Worm (Caenorhabditis elegans) whole organism, young adult: Measurements from ENCODE around the gene ech-3.

Experiments
- B0019.2 ChIP-seq: fragments of 200-800 bp; sonication (Bioruptor generic); conservative IDR thresholded peaks from 2 replicates; pipeline ENCODE4 v1.3.6; 2022; ENCODE audit warnings: missing genetic modification reagents, missing genetic modification characterization, missing compliant biosample characterization
- B0261.1 ChIP-seq: sonication (generic microtip); optimal IDR thresholded peaks from 2 replicates; lab custom pipeline; 2016; ENCODE audit warnings: mild to moderate bottlenecking, missing genetic modification characterization, moderate library complexity, missing compliant biosample characterization
- Y53F4B.3 ChIP-seq: fragments of 200-800 bp; sonication (Bioruptor generic); IDR thresholded peaks from 2 replicates; pipeline ENCODE4 v1.3.6; 2022; ENCODE audit warnings: missing genetic modification reagents, missing genetic modification characterization, missing compliant biosample characterization
- Y56A3A.18 ChIP-seq: fragments of 200-800 bp; sonication (Bioruptor generic); IDR thresholded peaks from 2 replicates; pipeline ENCODE4 v1.3.6; 2022; ENCODE audit warnings: missing genetic modification reagents, missing genetic modification characterization, missing compliant biosample characterization
- Y79H2A.3 ChIP-seq: fragments of 200-800 bp; sonication (Bioruptor generic); conservative IDR thresholded peaks from 2 replicates; pipeline ENCODE4 v1.3.6; 2022; ENCODE audit warnings: missing genetic modification reagents, missing genetic modification characterization, missing compliant biosample characterization
- Y95B8A.8 ChIP-seq: fragments of 200-800 bp; sonication (Bioruptor generic); IDR thresholded peaks from 2 replicates; pipeline ENCODE4 v1.3.6; 2022; ENCODE audit warnings: missing genetic modification reagents, missing genetic modification characterization, missing compliant biosample characterization
- ZK185.1 ChIP-seq: sonication (generic microtip); optimal IDR thresholded peaks from 2 replicates; lab custom pipeline; 2016; ENCODE audit warnings: mild to moderate bottlenecking, missing genetic modification characterization, missing compliant biosample characterization; ENCODE audit not compliant: poor library complexity, severe bottlenecking
- akir-1 ChIP-seq: fragments of 200-800 bp; sonication (Bioruptor generic); optimal IDR thresholded peaks from 2 replicates; lab custom pipeline; 2018; ENCODE audit warnings: mild to moderate bottlenecking, missing genetic modification characterization, moderate library complexity, missing compliant biosample characterization
- aptf-2 ChIP-seq: fragments of 200-800 bp; sonication (Bioruptor generic); conservative IDR thresholded peaks from 2 replicates; pipeline ENCODE4 v1.3.6; 2022; ENCODE audit warnings: missing genetic modification reagents, missing genetic modification characterization, missing compliant biosample characterization
- atf-7 ChIP-seq: sonication (generic microtip); optimal IDR thresholded peaks from 2 replicates; lab custom pipeline; 2017; ENCODE audit warnings: mild to moderate bottlenecking, missing genetic modification characterization, missing compliant biosample characterization
- bed-1 ChIP-seq: fragments of 200-800 bp; sonication (Bioruptor generic); IDR thresholded peaks from 2 replicates; pipeline ENCODE4 v1.3.6; 2022; ENCODE audit warnings: missing genetic modification reagents, missing genetic modification characterization, missing compliant biosample characterization
- cebp-2 ChIP-seq: fragments of 200-800 bp; sonication (Bioruptor generic); IDR thresholded peaks from 2 replicates; pipeline ENCODE4 v1.3.6; 2022; ENCODE audit warnings: missing genetic modification characterization, missing compliant biosample characterization
- ceh-27 ChIP-seq: fragments of 200-800 bp; sonication (Bioruptor generic); optimal IDR thresholded peaks from 2 replicates; lab custom pipeline; 2018; ENCODE audit warnings: mild to moderate bottlenecking, missing genetic modification characterization, moderate library complexity, missing compliant biosample characterization
- ceh-40 ChIP-seq: fragments of 200-800 bp; sonication (Bioruptor generic); IDR thresholded peaks from 2 replicates; pipeline ENCODE4 v1.3.6; 2022; ENCODE audit warnings: missing genetic modification characterization, missing compliant biosample characterization
- chd-7 ChIP-seq: sonication (generic microtip); optimal IDR thresholded peaks from 2 replicates; lab custom pipeline; 2016; ENCODE audit warnings: mild to moderate bottlenecking, missing genetic modification characterization, moderate library complexity, missing compliant biosample characterization
- dox-1 ChIP-seq: fragments of 200-800 bp; sonication (Bioruptor generic); IDR thresholded peaks from 2 replicates; pipeline ENCODE4 v1.3.6; 2022; ENCODE audit warnings: missing genetic modification reagents, missing genetic modification characterization, missing compliant biosample characterization
- dpff-1 ChIP-seq: sonication (generic microtip); optimal IDR thresholded peaks from 2 replicates; lab custom pipeline; 2017; ENCODE audit warnings: mild to moderate bottlenecking, missing genetic modification characterization, missing compliant biosample characterization
- dpl-1 ChIP-seq: fragments of 150-350 bp; optimal IDR thresholded peaks from 2 replicates; lab custom pipeline; 2014; ENCODE audit warnings: missing biosample characterization, missing genetic modification reagents, missing genetic modification characterization
- ets-4 ChIP-seq: fragments of 200-800 bp; sonication (Bioruptor generic); optimal IDR thresholded peaks from 2 replicates; lab custom pipeline; 2018; ENCODE audit warnings: mild to moderate bottlenecking, missing genetic modification characterization, missing compliant biosample characterization
- fkh-3 ChIP-seq: sonication (generic microtip); optimal IDR thresholded peaks from 2 replicates; lab custom pipeline; 2016; ENCODE audit warnings: mild to moderate bottlenecking, missing genetic modification characterization, missing compliant biosample characterization
- gei-17 ChIP-seq: fragments of 200-800 bp; sonication (Bioruptor generic); optimal IDR thresholded peaks from 2 replicates; lab custom pipeline; 2018; ENCODE audit warnings: mild to moderate bottlenecking, missing genetic modification characterization, missing compliant biosample characterization
- hlh-26 ChIP-seq: fragments of 200-800 bp; sonication (Bioruptor generic); conservative IDR thresholded peaks from 2 replicates; pipeline ENCODE4 v1.3.6; 2022; ENCODE audit warnings: missing genetic modification reagents, missing genetic modification characterization, missing compliant biosample characterization
- hrde-1 ChIP-seq: sonication (generic microtip); optimal IDR thresholded peaks from 2 replicates; lab custom pipeline; 2016; ENCODE audit warnings: missing genetic modification characterization, mild to moderate bottlenecking, missing compliant biosample characterization, moderate library complexity, missing genotype, missing genetic modification reagents, borderline replicate concordance
- hsf-1 ChIP-seq: fragments of 200-800 bp; sonication (Bioruptor generic); IDR thresholded peaks from 2 replicates; pipeline ENCODE4 v1.3.6; 2022; ENCODE audit warnings: missing genetic modification reagents, missing genetic modification characterization, missing compliant biosample characterization
- lin-35 ChIP-seq, 3 experiments: fragments of 150-350 bp in 2 of 3; sonication (generic microtip) in 1 of 3; optimal IDR thresholded peaks; 2 replicates each; lab custom pipeline; 2014 to 2018; ENCODE audit warnings: missing biosample characterization in 3 of 3, missing genetic modification characterization in 3 of 3, missing genetic modification reagents in 3 of 3
- lin-40 ChIP-seq: sonication (generic microtip); optimal IDR thresholded peaks from 2 replicates; lab custom pipeline; 2016; ENCODE audit warnings: missing genetic modification characterization, mild to moderate bottlenecking, missing compliant biosample characterization, missing genotype, missing genetic modification reagents
- lin-54 ChIP-seq: fragments of 200-800 bp; sonication (Bioruptor generic); optimal IDR thresholded peaks from 2 replicates; lab custom pipeline; 2018; ENCODE audit warnings: mild to moderate bottlenecking, missing genetic modification characterization, missing compliant biosample characterization
- mcd-1 ChIP-seq: fragments of 200-800 bp; sonication (Bioruptor generic); IDR thresholded peaks from 2 replicates; pipeline ENCODE4 v1.3.6; 2022; ENCODE audit warnings: missing genetic modification reagents, missing genetic modification characterization, missing compliant biosample characterization
- nfya-1 ChIP-seq: sonication (generic microtip); optimal IDR thresholded peaks from 2 replicates; lab custom pipeline; 2017; ENCODE audit warnings: antibody characterized with exemption, missing compliant biosample characterization, missing genetic modification characterization, borderline replicate concordance; ENCODE audit not compliant: insufficient read depth
- nfya-2 ChIP-seq: fragments of 200-800 bp; sonication (Bioruptor generic); IDR thresholded peaks from 2 replicates; pipeline ENCODE4 v1.3.6; 2022; ENCODE audit warnings: missing genetic modification reagents, missing genetic modification characterization, missing compliant biosample characterization
- nfyb-1 ChIP-seq: fragments of 200-800 bp; sonication (Bioruptor generic); IDR thresholded peaks from 2 replicates; pipeline ENCODE4 v1.3.6; 2022; ENCODE audit warnings: missing genetic modification reagents, missing genetic modification characterization, missing compliant biosample characterization
- nhr-120 ChIP-seq: fragments of 200-800 bp; sonication (Bioruptor generic); IDR thresholded peaks from 2 replicates; pipeline ENCODE4 v1.3.6; 2022; ENCODE audit warnings: missing genetic modification characterization, missing compliant biosample characterization
- pbrm-1 ChIP-seq: fragments of 200-800 bp; sonication (Bioruptor generic); IDR thresholded peaks from 2 replicates; pipeline ENCODE4 v1.3.6; 2022; ENCODE audit warnings: missing genetic modification reagents, missing genetic modification characterization, missing compliant biosample characterization
- repo-1 ChIP-seq: sonication (generic microtip); optimal IDR thresholded peaks from 2 replicates; lab custom pipeline; 2017; ENCODE audit warnings: mild to moderate bottlenecking, missing genetic modification characterization, missing compliant biosample characterization
- snpc-1.3 ChIP-seq: sonication (generic microtip); optimal IDR thresholded peaks from 2 replicates; lab custom pipeline; 2017; ENCODE audit warnings: missing genetic modification characterization, mild to moderate bottlenecking, missing compliant biosample characterization, antibody characterized with exemption, moderate library complexity, missing genotype, missing genetic modification reagents; ENCODE audit not compliant: insufficient read depth
- snpc-3.4 ChIP-seq: sonication (generic microtip); optimal IDR thresholded peaks from 2 replicates; lab custom pipeline; 2017; ENCODE audit warnings: missing genetic modification characterization, mild to moderate bottlenecking, missing compliant biosample characterization, antibody characterized with exemption, moderate library complexity, missing genotype, missing genetic modification reagents
- somi-1 ChIP-seq: fragments of 200-800 bp; sonication (Bioruptor generic); optimal IDR thresholded peaks from 2 replicates; lab custom pipeline; 2018; ENCODE audit warnings: mild to moderate bottlenecking, missing genetic modification characterization, missing compliant biosample characterization
- sptf-2 ChIP-seq: fragments of 200-800 bp; sonication (Bioruptor generic); optimal IDR thresholded peaks from 2 replicates; lab custom pipeline; 2018; ENCODE audit warnings: mild to moderate bottlenecking, missing genetic modification characterization, missing compliant biosample characterization
- tbp1 ChIP-seq: fragments of 200-800 bp; sonication (Bioruptor generic); optimal IDR thresholded peaks from 2 replicates; lab custom pipeline; 2018; ENCODE audit warnings: mild to moderate bottlenecking, missing genetic modification characterization, missing compliant biosample characterization
- tlf-1 ChIP-seq: fragments of 200-800 bp; sonication (Bioruptor generic); optimal IDR thresholded peaks from 2 replicates; lab custom pipeline; 2018; ENCODE audit warnings: mild to moderate bottlenecking, missing genetic modification characterization, missing compliant biosample characterization
- ztf-25 ChIP-seq: fragments of 200-800 bp; sonication (Bioruptor generic); IDR thresholded peaks from 2 replicates; pipeline ENCODE4 v1.3.6; 2022; ENCODE audit warnings: missing genetic modification reagents, missing genetic modification characterization, missing compliant biosample characterization
- ztf-3 ChIP-seq: fragments of 200-800 bp; sonication (Bioruptor generic); optimal IDR thresholded peaks from 2 replicates; lab custom pipeline; 2018; ENCODE audit warnings: mild to moderate bottlenecking, missing genetic modification characterization, missing compliant biosample characterization
- ztf-6 ChIP-seq: fragments of 200-800 bp; sonication (Bioruptor generic); IDR thresholded peaks from 2 replicates; pipeline ENCODE4 v1.3.6; 2022; ENCODE audit warnings: missing genetic modification reagents, missing genetic modification characterization, missing compliant biosample characterization

The ech-3 gene

ce11 chrV:8039085-8039525 lies 17.1 kb downstream of the ech-3 start (continued):
- TF ChIP-seq Y56A3A.18 (no peak), dox-1 (GFP tag; lab: Robert Waterston, UW) (0 out of 2 replicates have a peak, but pooled peaks have one; percentile 5), mcd-1 (GFP tag; lab: Robert Waterston, UW) (no peak; the same call in 1 of the 2 replicates), dpl-1 (GFP tag; lab: Kevin White, UChicago) (no peak), hsf-1 (GFP tag; lab: Robert Waterston, UW) (no peak), nfyb-1 (GFP tag; lab: Robert Waterston, UW) (0 out of 2 replicates have a peak, but pooled peaks have one; percentile 48), bed-1 (GFP tag; lab: Robert Waterston, UW) (no peak), hlh-26 (GFP tag; lab: Robert Waterston, UW) (no peak), nfya-1 (tag; lab: Kevin White, UChicago) (no peak), sptf-2 (GFP tag; lab: Kevin White, UChicago) (no peak), Y53F4B.3 (GFP tag; lab: Robert Waterston, UW) (no peak), lin-35 (GFP tag; optimal IDR thresholded peaks at IDR 0.05; lab: Kevin White, UChicago) (no peak), lin-54 (GFP tag; lab: Kevin White, UChicago) (no peak), B0261.1 (no peak), ets-4 (GFP tag; lab: Kevin White, UChicago) (no peak), fkh-3 (tag; lab: Kevin White, UChicago) (no peak), atf-7 (tag; lab: Kevin White, UChicago) (peak; percentile 3), ZK185.1 (no peak), B0019.2 (GFP tag; lab: Robert Waterston, UW) (no peak), chd-7 (no peak), gei-17 (GFP tag; lab: Kevin White, UChicago) (peak; percentile 28), ztf-25 (GFP tag; lab: Robert Waterston, UW) (no peak), ceh-27 (GFP tag; lab: Kevin White, UChicago) (no peak), nhr-120 (GFP tag; lab: Robert Waterston, UW) (no peak), dpff-1 (no peak), snpc-3.4 (no peak), Y79H2A.3 (GFP tag; lab: Robert Waterston, UW) (no peak), snpc-1.3 (tag; lab: Kevin White, UChicago) (no peak), ceh-40 (GFP tag; lab: Robert Waterston, UW) (no peak; the same call in 1 of the 2 replicates), tbp1 (GFP tag; lab: Kevin White, UChicago) (no peak), ztf-6 (GFP tag; lab: Robert Waterston, UW) (no peak), Y95B8A.8 (GFP tag; lab: Robert Waterston, UW) (0 out of 2 replicates have a peak, but pooled peaks have one; percentile 5), hrde-1 (tag; lab: Kevin White, UChicago) (no peak), somi-1 (GFP tag; lab: Kevin White, UChicago) (no peak), cebp-2 (no peak), akir-1 (GFP tag; lab: Kevin White, UChicago) (no peak), lin-40 (tag; lab: Kevin White, UChicago) (peak; percentile 1), ztf-3 (GFP tag; lab: Kevin White, UChicago) (no peak), aptf-2 (GFP tag; lab: Robert Waterston, UW) (no peak), pbrm-1 (GFP tag; lab: Robert Waterston, UW) (no peak), nfya-2 (GFP tag; lab: Robert Waterston, UW) (no peak), tlf-1 (GFP tag; lab: Kevin White, UChicago) (no peak), repo-1 (tag; lab: Kevin White, UChicago) (no peak)
